Worm (Caenorhabditis elegans) whole organism, L1 larva: ENCODE measurements around the gene F21D9.2.

Source experiments
- ceh-8 ChIP-seq: fragments of 200-800 bp; sonication (Bioruptor generic); optimal IDR thresholded peaks from 2 replicates; lab custom pipeline; 2018; ENCODE audit warnings: mild to moderate bottlenecking, missing genetic modification characterization, moderate library complexity, missing compliant biosample characterization
- fkh-10 ChIP-seq: sonication (generic microtip); optimal IDR thresholded peaks from 2 replicates; lab custom pipeline; 2017; ENCODE audit warnings: missing biosample characterization, missing genetic modification reagents, missing genetic modification characterization
- lsy-2 ChIP-seq, 2 experiments: fragments of 150-350 bp; optimal IDR thresholded peaks; 2 replicates each; lab custom pipeline; 2014; ENCODE audit warnings: missing biosample characterization in 2 of 2, missing genetic modification characterization in 2 of 2
- mep-1 ChIP-seq: fragments of 150-350 bp; optimal IDR thresholded peaks from 2 replicates; lab custom pipeline; 2014; ENCODE audit warnings: missing biosample characterization, missing genetic modification characterization
- nhr-12 ChIP-seq: sonication (generic microtip); optimal IDR thresholded peaks from 2 replicates; lab custom pipeline; 2017; ENCODE audit warnings: missing biosample characterization, missing genetic modification characterization

DNA sequence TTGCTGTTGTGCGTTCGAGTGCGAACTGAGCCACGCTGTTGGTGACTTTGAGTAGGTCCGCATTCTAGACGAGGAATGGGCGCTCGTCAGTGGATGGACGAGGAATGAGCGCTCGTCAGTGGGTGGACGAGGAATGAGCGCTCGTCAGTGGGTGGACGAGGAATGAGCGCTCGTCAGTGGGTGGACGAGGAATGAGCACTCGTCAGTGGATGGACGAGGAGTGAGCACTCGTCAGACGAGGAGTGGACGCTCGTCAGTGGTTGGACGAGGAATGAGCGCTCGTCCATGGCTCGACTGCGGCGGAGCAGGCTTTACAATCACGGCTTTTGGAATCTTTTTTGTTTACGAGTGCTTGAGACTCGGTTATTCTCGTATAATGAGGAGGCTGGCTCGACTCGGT lies 16.2 kb upstream of the F21D9.2 start:
- TF ChIP-seq nhr-12 = no peak
- TF ChIP-seq fkh-10 (GFP tag; lab: Kevin White, UChicago) = no peak
- TF ChIP-seq lsy-2 (tag; optimal IDR thresholded peaks at IDR 0.05; lab: Kevin White, UChicago) = no peak
- TF ChIP-seq ceh-8 (GFP tag; lab: Kevin White, UChicago) = no peak
- no peak for TF ChIP-seq mep-1 (tag; lab: Kevin White, UChicago)
